Fruit fly (Drosophila melanogaster) S2 (cell line): ENCODE measurements around the gene Pgant35A.

Experiments
- CG8478 ChIP-seq: fragments of >200 bp; optimal IDR thresholded peaks from 2 replicates; lab custom pipeline; 2018
- CTCF ChIP-seq, 2 experiments: fragments of >200 bp; optimal IDR thresholded peaks; 2 replicates each; lab custom pipeline; 2018

DNA sequence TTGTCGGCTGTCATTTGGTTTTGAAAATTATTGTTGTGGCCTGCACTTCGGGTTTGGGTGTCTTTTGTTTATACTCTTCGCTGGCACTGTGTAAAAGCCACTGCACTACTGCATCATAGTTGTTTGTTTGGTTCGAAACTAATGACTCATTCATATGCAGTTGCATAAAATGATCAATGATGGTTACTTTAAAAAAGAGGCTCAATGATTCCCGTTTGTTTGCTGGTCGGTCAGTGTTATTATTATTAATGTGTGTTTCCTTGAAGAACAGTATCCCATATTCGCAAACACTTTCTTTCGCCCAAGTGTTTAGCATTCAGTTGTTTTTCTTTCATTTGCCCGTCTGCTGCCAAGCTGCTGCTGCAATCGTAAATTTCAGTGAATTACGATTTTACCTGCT, 29.4 kb downstream of the Pgant35A start:
- TF ChIP-seq CG8478 (lab: Kevin White, UChicago), result no peak
- no peak for TF ChIP-seq CTCF (optimal IDR thresholded peaks at IDR 0.05; lab: Kevin White, UChicago)
